Worm (Caenorhabditis elegans): Measurements from ENCODE around the gene srd-36.

The srd-36 gene

DNA sequence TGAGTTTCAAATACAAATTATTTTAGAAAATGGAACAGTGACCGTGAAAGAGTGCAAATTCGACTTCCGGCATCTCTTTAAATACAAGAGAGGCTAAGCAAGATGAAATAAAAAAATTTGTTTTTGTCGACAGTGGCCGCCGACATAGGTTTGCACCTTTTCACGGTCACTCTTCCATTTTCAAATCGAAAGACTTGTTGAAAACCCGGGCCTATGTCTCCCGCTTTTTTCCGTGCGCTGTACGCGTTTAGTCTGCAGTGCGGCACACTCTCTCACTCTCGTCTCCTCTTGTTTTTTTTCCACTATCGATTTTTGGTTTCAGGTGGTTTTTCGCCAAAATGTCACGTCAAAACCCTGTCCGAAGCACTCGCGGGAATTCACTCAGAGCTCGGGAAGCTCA lies 49.5 kb downstream of the srd-36 start, which contains the start of gene hpl-1:
Gene hpl-1, plus strand, starts transcription at position 301 of the 400 bp plus-strand sequence.
- no peak for TF ChIP-seq Y75B8A.6 (GFP tag; IDR thresholded peaks at IDR 0.05)
- TF ChIP-seq daf-12 (tag; optimal IDR thresholded peaks at IDR 0.05) = no peak
- no peak for TF ChIP-seq spr-1 (tag; optimal IDR thresholded peaks at IDR 0.05)
- TF ChIP-seq unc-130 (GFP tag; optimal IDR thresholded peaks at IDR 0.05) = no peak
- no peak for TF ChIP-seq daf-19 (GFP tag; conservative IDR thresholded peaks at IDR 0.05)
- TF ChIP-seq snpc-1.2 (GFP tag; IDR thresholded peaks at IDR 0.05) = no peak
- no peak for TF ChIP-seq nhr-28 (tag; optimal IDR thresholded peaks at IDR 0.05)
- TF ChIP-seq nhr-237 (tag; optimal IDR thresholded peaks at IDR 0.05) = no peak
- no peak for TF ChIP-seq dve-1 (tag; optimal IDR thresholded peaks at IDR 0.05; ENCODE audit: insufficient read depth)
- TF ChIP-seq hmg-1.1 (GFP tag; IDR thresholded peaks at IDR 0.05) = no peak
- TF ChIP-seq hif-1 (tag; optimal IDR thresholded peaks at IDR 0.05) = no peak

Measured in whole organism, L4 larva.